Fruit fly (Drosophila melanogaster): Measurements from ENCODE around the gene CG14232.
A peak's percentile ranks its signal among the peaks of the same experiment; 100 is the strongest.

The CG14232 gene

dm6 chrX:19704083-19704482 is at the start of gene CG14232, which contains the start of gene CG14230:
TSS of gene CG14232 (minus strand) at chrX:19704259.
TSS of gene CG14230 (plus strand) at chrX:19704176.
- TF ChIP-seq CG8478 (optimal IDR thresholded peaks at IDR 0.05) (no peak), CTCF (optimal IDR thresholded peaks at IDR 0.05) (no peak)

dm6 chrX:19753710-19754109 is 49.7 kb upstream of the CG14232 start:
- no peak for TF ChIP-seq CTCF (optimal IDR thresholded peaks at IDR 0.05)
- no peak for TF ChIP-seq CG8478 (optimal IDR thresholded peaks at IDR 0.05)

dm6 chrX:19752344-19752743 is 48.3 kb upstream of the CG14232 start:
- TF ChIP-seq CTCF (optimal IDR thresholded peaks at IDR 0.05): no peak
- TF ChIP-seq CG8478 (optimal IDR thresholded peaks at IDR 0.05): no peak

- TF ChIP-seq CG8478 (optimal IDR thresholded peaks at IDR 0.05): no peak
- no peak for TF ChIP-seq CTCF (optimal IDR thresholded peaks at IDR 0.05)
These were observed 46.6 kb upstream of the CG14232 start, which contains the start of gene Abcd3 for dm6 chrX:19750626-19751149. TSS of gene Abcd3 (plus strand) at chrX:19750770.

- TF ChIP-seq CTCF (optimal IDR thresholded peaks at IDR 0.05) (peak in 1 of 2 experiments; percentile 37), CG8478 (optimal IDR thresholded peaks at IDR 0.05) (no peak)
These were observed 44.5 kb upstream of the CG14232 start for dm6 chrX:19748565-19748964.

dm6 chrX:19748014-19748413 is 44.0 kb upstream of the CG14232 start, which contains the start of gene Alr:
TSS of gene Alr (plus strand) at chrX:19748314.
- no peak for TF ChIP-seq CG8478 (optimal IDR thresholded peaks at IDR 0.05)
- TF ChIP-seq CTCF (optimal IDR thresholded peaks at IDR 0.05): no peak

dm6 chrX:19745908-19746604 is 42.0 kb upstream of the CG14232 start, which contains the start of gene parvin:
TSS of gene parvin (plus strand) at chrX:19746041.
- TF ChIP-seq CTCF (optimal IDR thresholded peaks at IDR 0.05) (no peak), CG8478 (optimal IDR thresholded peaks at IDR 0.05) (no peak)

dm6 chrX:19744003-19744488 is 40.0 kb upstream of the CG14232 start, which contains the start of the genes CG18809, COX6B, CG33932 and Rpp20:
TSS of gene CG18809 (minus strand) at chrX:19744335.
TSS of gene COX6B (minus strand) at chrX:19744335.
TSS of gene CG33932 (plus strand) at chrX:19744431.
TSS of gene Rpp20 (plus strand) at chrX:19744431.
- TF ChIP-seq CTCF (optimal IDR thresholded peaks at IDR 0.05): peak; percentile 33 to 57
- TF ChIP-seq CG8478 (optimal IDR thresholded peaks at IDR 0.05): no peak

dm6 chrX:19737872-19738271 is 33.8 kb upstream of the CG14232 start:
- TF ChIP-seq CG8478 (optimal IDR thresholded peaks at IDR 0.05) (no peak), CTCF (optimal IDR thresholded peaks at IDR 0.05) (no peak)

dm6 chrX:19735270-19735669 is 31.2 kb upstream of the CG14232 start, which contains the start of gene CG14234:
TSS of gene CG14234 (plus strand) at chrX:19735570.
- TF ChIP-seq CTCF (optimal IDR thresholded peaks at IDR 0.05) (no peak), CG8478 (optimal IDR thresholded peaks at IDR 0.05) (no peak)

dm6 chrX:19730844-19731243 is 26.8 kb upstream of the CG14232 start, which contains the start of gene AP-1-2beta:
TSS of gene AP-1-2beta (plus strand) at chrX:19731004.
- TF ChIP-seq CTCF (optimal IDR thresholded peaks at IDR 0.05) (no peak), CG8478 (optimal IDR thresholded peaks at IDR 0.05) (no peak)

- TF ChIP-seq CTCF (optimal IDR thresholded peaks at IDR 0.05) (peak; percentile 62 to 76), CG8478 (optimal IDR thresholded peaks at IDR 0.05) (no peak)
These were observed 14.2 kb upstream of the CG14232 start, which contains the start of gene CG12531 for dm6 chrX:19717988-19718973. TSS of gene CG12531 (plus strand) at chrX:19718923.

- TF ChIP-seq CTCF (optimal IDR thresholded peaks at IDR 0.05): no peak
- TF ChIP-seq CG8478 (optimal IDR thresholded peaks at IDR 0.05): no peak
These were observed 13.0 kb upstream of the CG14232 start for dm6 chrX:19717041-19717440.

- TF ChIP-seq CTCF (optimal IDR thresholded peaks at IDR 0.05): no peak
These were observed 12.4 kb upstream of the CG14232 start for dm6 chrX:19716325-19716917.

Data from S2 (cell line).